Worm (Caenorhabditis elegans) whole organism, L4 larva: ENCODE measurements around the gene spp-27.

Experiments used
- D1046.2 ChIP-seq: fragments of 200-800 bp; sonication (Bioruptor generic); IDR thresholded peaks from 2 replicates; pipeline ENCODE4 v1.3.6; 2022; ENCODE audit warnings: missing genetic modification characterization, missing compliant biosample characterization
- ama-1 ChIP-seq: fragments of 150-350 bp; optimal IDR thresholded peaks from 2 replicates; lab custom pipeline; 2014; ENCODE audit warnings: inconsistent platforms, mixed read lengths
- ceh-28 ChIP-seq: fragments of 150-350 bp; optimal IDR thresholded peaks from 2 replicates; lab custom pipeline; 2014; ENCODE audit warnings: missing biosample characterization, missing genetic modification reagents, missing genetic modification characterization
- dve-1 ChIP-seq: sonication (generic microtip); optimal IDR thresholded peaks from 2 replicates; lab custom pipeline; 2017; ENCODE audit warnings: antibody characterized with exemption, mild to moderate bottlenecking, missing genetic modification characterization, missing compliant biosample characterization; ENCODE audit not compliant: insufficient read depth
- lin-39 ChIP-seq: fragments of 150-350 bp; optimal IDR thresholded peaks from 2 replicates; lab custom pipeline; 2014; ENCODE audit warnings: missing biosample characterization, missing genetic modification reagents, missing genetic modification characterization
- lir-3 ChIP-seq: sonication (generic microtip); optimal IDR thresholded peaks from 2 replicates; lab custom pipeline; 2016; ENCODE audit warnings: mild to moderate bottlenecking, missing genetic modification characterization, missing compliant biosample characterization
- nhr-237 ChIP-seq: sonication (generic microtip); optimal IDR thresholded peaks from 2 replicates; lab custom pipeline; 2017; ENCODE audit warnings: missing biosample characterization, missing genetic modification characterization
- nhr-77 ChIP-seq: fragments of 150-350 bp; optimal IDR thresholded peaks from 2 replicates; lab custom pipeline; 2014; ENCODE audit warnings: missing biosample characterization, missing genetic modification characterization
- unc-62 ChIP-seq, 3 experiments: fragments of 150-350 bp in 1 of 3; sonication (generic microtip); optimal IDR thresholded peaks in 2 of 3; peaks in 1 of 3; 1 replicate in 1 of 3; 2 replicates in 2 of 3; lab custom pipeline; 2014 to 2017; ENCODE audit warnings: missing biosample characterization in 3 of 3, missing genetic modification characterization in 3 of 3, missing genetic modification reagents in 3 of 3, missing genotype in 1 of 3

DNA sequence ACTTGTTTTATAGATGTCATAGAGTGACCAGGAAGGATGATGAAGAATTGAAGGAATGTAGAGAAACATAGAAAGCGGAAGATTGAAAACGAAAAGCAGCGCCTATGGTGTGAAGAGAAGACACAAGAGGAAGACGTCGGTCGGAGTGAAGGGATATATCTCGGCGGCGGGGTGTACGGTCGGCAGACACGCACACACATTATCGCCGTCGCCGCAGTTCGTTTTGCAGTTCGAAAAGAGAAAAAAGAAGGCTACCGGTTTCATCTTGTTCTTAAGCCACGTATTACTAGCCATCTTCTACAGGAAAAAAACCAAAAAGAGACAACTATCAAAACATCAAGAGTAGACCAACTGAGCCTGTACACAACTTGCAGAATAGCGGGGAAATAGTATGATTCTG lies 43.6 kb downstream of the spp-27 start:
- no peak for TF ChIP-seq ama-1 (lab: Kevin White, UChicago)
- no peak for TF ChIP-seq dve-1 (tag; lab: Kevin White, UChicago)
- TF ChIP-seq lin-39, result no peak
- TF ChIP-seq ceh-28 (tag; lab: Kevin White, UChicago), result no peak
- no peak for TF ChIP-seq D1046.2 (GFP tag; lab: Robert Waterston, UW)
- TF ChIP-seq unc-62 (GFP tag; optimal IDR thresholded peaks at IDR 0.05 in 1 of 2; lab: Kevin White, UChicago), result no peak
- no peak for TF ChIP-seq unc-62 (tag; optimal IDR thresholded peaks at IDR 0.05; lab: Kevin White, UChicago)
- TF ChIP-seq nhr-77, result no peak
- TF ChIP-seq lir-3, result no peak
- no peak for TF ChIP-seq nhr-237 (tag; lab: Kevin White, UChicago)
